Fruit fly (Drosophila melanogaster): Measurements from ENCODE around the gene Ance-3.

The Ance-3 gene

dm6 chr2L:13914425-13914824 lies at the start of gene Ance-3:
Gene Ance-3, plus strand, starts transcription at chr2L:13914725.
- TF ChIP-seq kay (GFP tag; ENCODE audit: borderline replicate concordance) = no peak
- no peak for TF ChIP-seq Clk (GFP tag; optimal IDR thresholded peaks at IDR 0.05)
- no peak for TF ChIP-seq pad (GFP tag; optimal IDR thresholded peaks at IDR 0.05)
- TF ChIP-seq CG11617 (GFP tag; optimal IDR thresholded peaks at IDR 0.05) = no peak
- TF ChIP-seq CG12768 (GFP tag; optimal IDR thresholded peaks at IDR 0.05) = no peak
- TF ChIP-seq CG5204 (GFP tag; optimal IDR thresholded peaks at IDR 0.05) = no peak
- TF ChIP-seq toe (GFP tag; optimal IDR thresholded peaks at IDR 0.05) = no peak
- TF ChIP-seq cnc (optimal IDR thresholded peaks at IDR 0.05) = no peak
- no peak for TF ChIP-seq CG7101 (tag; optimal IDR thresholded peaks at IDR 0.05)
- TF ChIP-seq CG1620 (GFP tag; optimal IDR thresholded peaks at IDR 0.05) = no peak
- TF ChIP-seq tj (GFP tag; optimal IDR thresholded peaks at IDR 0.05) = no peak
- TF ChIP-seq CG33017 (tag; optimal IDR thresholded peaks at IDR 0.05) = no peak
- TF ChIP-seq cic (GFP tag; optimal IDR thresholded peaks at IDR 0.05) = no peak
- no peak for TF ChIP-seq ovo (GFP tag; optimal IDR thresholded peaks at IDR 0.05)
- TF ChIP-seq CG7045 (GFP tag; optimal IDR thresholded peaks at IDR 0.05) = no peak
- TF ChIP-seq CG14711 (tag; optimal IDR thresholded peaks at IDR 0.05) = no peak
- no peak for TF ChIP-seq Crg-1 (GFP tag; optimal IDR thresholded peaks at IDR 0.05)
- TF ChIP-seq Mnt (GFP tag; optimal IDR thresholded peaks at IDR 0.05) = no peak
- no peak for TF ChIP-seq Hr96 (GFP tag; optimal IDR thresholded peaks at IDR 0.05)

DNA sequence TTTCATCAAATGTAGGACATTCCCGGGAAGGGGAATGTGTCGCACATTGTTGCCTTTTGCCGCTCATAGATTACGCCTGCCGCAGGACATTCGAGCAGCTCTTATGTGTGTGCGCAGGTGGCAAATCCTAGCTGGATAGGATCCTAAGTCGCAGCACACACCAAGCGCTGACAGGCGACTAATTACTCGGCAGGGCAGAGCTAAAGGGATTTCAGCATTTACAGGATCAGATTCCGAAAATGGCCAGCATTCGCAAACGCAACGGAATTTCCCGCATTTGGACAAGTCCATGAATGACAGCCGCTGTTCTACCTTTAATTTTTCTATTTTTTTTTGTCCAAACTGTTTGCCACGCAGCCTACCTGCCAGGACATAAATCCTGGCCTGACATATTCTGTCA lies 46.9 kb upstream of the Ance-3 start:
- TF ChIP-seq CG7045 (GFP tag; optimal IDR thresholded peaks at IDR 0.05) = no peak
- TF ChIP-seq cic (GFP tag; optimal IDR thresholded peaks at IDR 0.05) = no peak
- TF ChIP-seq pad (GFP tag; optimal IDR thresholded peaks at IDR 0.05) = no peak
- no peak for TF ChIP-seq Crg-1 (GFP tag; optimal IDR thresholded peaks at IDR 0.05)
- TF ChIP-seq CG12768 (GFP tag; optimal IDR thresholded peaks at IDR 0.05) = no peak
- no peak for TF ChIP-seq CG33017 (tag; optimal IDR thresholded peaks at IDR 0.05)
- TF ChIP-seq toe (GFP tag; optimal IDR thresholded peaks at IDR 0.05) = no peak
- no peak for TF ChIP-seq cnc (optimal IDR thresholded peaks at IDR 0.05)
- TF ChIP-seq CG7101 (tag; optimal IDR thresholded peaks at IDR 0.05) = no peak
- TF ChIP-seq Clk (GFP tag; optimal IDR thresholded peaks at IDR 0.05) = no peak
- TF ChIP-seq Hr96 (GFP tag; optimal IDR thresholded peaks at IDR 0.05) = no peak
- TF ChIP-seq ovo (GFP tag; optimal IDR thresholded peaks at IDR 0.05) = no peak

DNA sequence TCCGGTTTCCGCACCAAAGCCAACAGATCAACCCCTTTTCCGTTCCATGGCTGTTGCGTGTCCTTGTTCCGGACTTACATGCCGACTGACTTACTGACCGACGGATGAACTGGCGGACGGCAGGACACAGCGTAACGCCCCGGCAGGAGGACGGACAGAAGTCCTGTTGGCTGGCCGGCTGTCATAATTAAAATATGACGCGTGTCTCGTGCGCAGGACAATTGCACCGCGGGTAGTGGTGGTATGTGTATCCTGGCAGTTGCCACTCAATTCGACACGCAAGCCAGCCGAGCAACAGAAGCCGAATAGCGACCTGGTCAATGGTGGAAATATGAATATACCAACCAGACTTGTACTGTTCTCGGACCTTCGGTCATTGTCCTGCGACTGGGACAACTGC lies 45.1 kb upstream of the Ance-3 start:
- TF ChIP-seq CG12768 (GFP tag; optimal IDR thresholded peaks at IDR 0.05) (no peak), CG1620 (GFP tag; optimal IDR thresholded peaks at IDR 0.05) (no peak), toe (GFP tag; optimal IDR thresholded peaks at IDR 0.05) (no peak), cic (GFP tag; optimal IDR thresholded peaks at IDR 0.05) (no peak), Crg-1 (GFP tag; optimal IDR thresholded peaks at IDR 0.05) (no peak)

DNA sequence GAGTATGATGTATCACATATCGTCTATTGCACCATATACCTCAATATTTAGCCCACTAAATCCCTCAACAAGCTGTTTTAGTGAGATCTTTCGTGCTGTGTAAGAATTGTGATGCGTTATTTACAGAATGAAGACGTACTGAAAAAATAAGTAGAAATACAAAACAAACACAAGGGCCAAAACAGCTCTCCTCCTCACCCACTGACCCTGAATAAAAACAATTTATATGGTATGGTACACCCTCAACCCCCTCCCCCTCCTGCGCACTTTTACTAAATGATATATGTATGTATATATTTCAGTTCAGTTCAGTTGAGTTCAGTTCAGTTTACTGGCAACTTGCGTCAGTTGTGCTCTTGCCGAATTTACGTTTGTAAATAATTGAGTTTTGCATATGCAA lies 41.4 kb upstream of the Ance-3 start:
- TF ChIP-seq kay (GFP tag; ENCODE audit: borderline replicate concordance) = peak; percentile 62
- TF ChIP-seq CG7101 (tag; optimal IDR thresholded peaks at IDR 0.05) = no peak

dm6 chr2L:13876698-13877097 lies 37.8 kb upstream of the Ance-3 start:
- TF ChIP-seq CG12768 (GFP tag; optimal IDR thresholded peaks at IDR 0.05) (no peak), tj (GFP tag; optimal IDR thresholded peaks at IDR 0.05) (no peak), Crg-1 (GFP tag; optimal IDR thresholded peaks at IDR 0.05) (no peak), CG5204 (GFP tag; optimal IDR thresholded peaks at IDR 0.05) (no peak), kay (GFP tag; ENCODE audit: borderline replicate concordance) (no peak), CG14711 (tag; optimal IDR thresholded peaks at IDR 0.05) (no peak), cic (GFP tag; optimal IDR thresholded peaks at IDR 0.05) (no peak), ovo (GFP tag; optimal IDR thresholded peaks at IDR 0.05) (no peak), CG11617 (GFP tag; optimal IDR thresholded peaks at IDR 0.05) (no peak), bab1 (GFP tag; optimal IDR thresholded peaks at IDR 0.05) (no peak), CG7101 (tag; optimal IDR thresholded peaks at IDR 0.05) (no peak)

dm6 chr2L:13877934-13878580 lies 36.5 kb upstream of the Ance-3 start:
- TF ChIP-seq cic (GFP tag; optimal IDR thresholded peaks at IDR 0.05) = peak; percentile 17
- peak; percentile 16 for TF ChIP-seq CG12768 (GFP tag; optimal IDR thresholded peaks at IDR 0.05)
- TF ChIP-seq pad (GFP tag; optimal IDR thresholded peaks at IDR 0.05) = no peak
- peak; percentile 89 for TF ChIP-seq kay (GFP tag; ENCODE audit: borderline replicate concordance)
- TF ChIP-seq CG11617 (GFP tag; optimal IDR thresholded peaks at IDR 0.05) = no peak
- peak; percentile 2 for TF ChIP-seq CG33017 (tag; optimal IDR thresholded peaks at IDR 0.05)

- TF ChIP-seq kay (GFP tag; ENCODE audit: borderline replicate concordance) (peak; percentile 85), CG7101 (tag; optimal IDR thresholded peaks at IDR 0.05) (peak; percentile 17), toe (GFP tag; optimal IDR thresholded peaks at IDR 0.05) (no peak), Mnt (GFP tag; optimal IDR thresholded peaks at IDR 0.05) (peak; percentile 20), cic (GFP tag; optimal IDR thresholded peaks at IDR 0.05) (peak; percentile 20), bab1 (GFP tag; optimal IDR thresholded peaks at IDR 0.05) (peak; percentile 36), cnc (optimal IDR thresholded peaks at IDR 0.05) (no peak), CG14711 (tag; optimal IDR thresholded peaks at IDR 0.05) (peak; percentile 15)
Observed at dm6 chr2L:13878801-13879200, 35.7 kb upstream of the Ance-3 start.
